Worm (Caenorhabditis elegans) whole organism, young adult: ENCODE results near the gene adt-2.

Experiments used
- F49E8.2 ChIP-seq: sonication (generic microtip); optimal IDR thresholded peaks from 3 replicates; lab custom pipeline; 2017; ENCODE audit warnings: missing genetic modification characterization, mild to moderate bottlenecking, missing compliant biosample characterization, antibody characterized with exemption, moderate library complexity; ENCODE audit not compliant: insufficient read depth
- ceh-100 ChIP-seq: fragments of 200-800 bp; sonication (Bioruptor generic); IDR thresholded peaks from 2 replicates; pipeline ENCODE4 v1.3.6; 2022; ENCODE audit warnings: missing genetic modification reagents, missing genetic modification characterization, missing compliant biosample characterization
- dox-1 ChIP-seq: fragments of 200-800 bp; sonication (Bioruptor generic); IDR thresholded peaks from 2 replicates; pipeline ENCODE4 v1.3.6; 2022; ENCODE audit warnings: missing genetic modification reagents, missing genetic modification characterization, missing compliant biosample characterization
- ets-4 ChIP-seq: fragments of 200-800 bp; sonication (Bioruptor generic); optimal IDR thresholded peaks from 2 replicates; lab custom pipeline; 2018; ENCODE audit warnings: mild to moderate bottlenecking, missing genetic modification characterization, missing compliant biosample characterization
- fkh-3 ChIP-seq: sonication (generic microtip); optimal IDR thresholded peaks from 2 replicates; lab custom pipeline; 2016; ENCODE audit warnings: mild to moderate bottlenecking, missing genetic modification characterization, missing compliant biosample characterization
- lin-26 ChIP-seq: fragments of 200-800 bp; sonication (Bioruptor generic); IDR thresholded peaks from 2 replicates; pipeline ENCODE4 v1.3.6; 2022; ENCODE audit warnings: missing genetic modification reagents, missing genetic modification characterization, missing compliant biosample characterization
- somi-1 ChIP-seq: fragments of 200-800 bp; sonication (Bioruptor generic); optimal IDR thresholded peaks from 2 replicates; lab custom pipeline; 2018; ENCODE audit warnings: mild to moderate bottlenecking, missing genetic modification characterization, missing compliant biosample characterization

DNA sequence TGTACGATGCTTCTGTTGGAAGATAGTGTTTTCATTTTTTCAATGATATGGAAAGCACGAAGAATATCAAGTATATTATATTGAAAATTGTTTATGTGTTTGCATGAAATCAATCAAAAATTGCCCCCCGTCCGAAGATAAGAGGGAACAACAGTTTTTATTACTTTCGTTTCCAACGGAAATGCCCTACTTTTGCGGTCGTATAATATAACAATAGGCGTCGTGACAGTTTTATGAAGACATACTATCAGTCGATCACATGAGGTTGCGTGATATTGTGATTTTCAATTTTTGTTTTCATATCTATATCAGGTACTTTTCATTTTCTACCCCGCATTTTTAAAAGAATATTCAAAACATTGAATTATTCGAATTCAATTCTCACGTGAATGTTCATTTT, 10.0 kb downstream of the adt-2 start:
- no peak for TF ChIP-seq lin-26 (GFP tag; lab: Robert Waterston, UW)
- no peak for TF ChIP-seq ets-4 (GFP tag; lab: Kevin White, UChicago)
- TF ChIP-seq dox-1, result no peak
- TF ChIP-seq somi-1 (GFP tag; lab: Kevin White, UChicago), result no peak
- no peak for TF ChIP-seq ceh-100 (GFP tag; lab: Robert Waterston, UW)
- no peak for TF ChIP-seq fkh-3 (tag; lab: Kevin White, UChicago)
- TF ChIP-seq F49E8.2 (tag; lab: Kevin White, UChicago), result no peak
